Fruit fly (Drosophila melanogaster): Measurements from ENCODE around the gene ND-MNLL.

- TF ChIP-seq psq (GFP tag; optimal IDR thresholded peaks at IDR 0.05): no peak
- TF ChIP-seq fru (GFP tag; optimal IDR thresholded peaks at IDR 0.05): no peak
Observed at dm6 chrX:7909069-7909389, 15.4 kb upstream of the ND-MNLL start.

Measured in whole organism, wandering third instar larva.